Worm (Caenorhabditis elegans) whole organism, mixed stage, embryonic: ENCODE data around the gene nspc-15.

Source experiments
- blmp-1 ChIP-seq: fragments of 150-350 bp; optimal IDR thresholded peaks from 2 replicates; lab custom pipeline; 2014; ENCODE audit warnings: missing biosample characterization, missing genetic modification characterization
- lin-13 ChIP-seq: fragments of 150-350 bp; optimal IDR thresholded peaks from 2 replicates; lab custom pipeline; 2014; ENCODE audit warnings: missing biosample characterization, missing genetic modification characterization
- lsy-2 ChIP-seq: fragments of 150-350 bp; optimal IDR thresholded peaks from 2 replicates; lab custom pipeline; 2014; ENCODE audit warnings: missing biosample characterization, missing genetic modification characterization
- nhr-237 ChIP-seq: fragments of 150-350 bp; optimal IDR thresholded peaks from 2 replicates; lab custom pipeline; 2014; ENCODE audit warnings: missing biosample characterization, missing genetic modification characterization
- pha-4 ChIP-seq: fragments of 150-350 bp; optimal IDR thresholded peaks from 2 replicates; lab custom pipeline; 2018; ENCODE audit warnings: missing biosample characterization, missing genetic modification reagents, missing genetic modification characterization
- unc-39 ChIP-seq: fragments of 150-350 bp; optimal IDR thresholded peaks from 2 replicates; lab custom pipeline; 2014; ENCODE audit warnings: missing biosample characterization, missing genetic modification characterization
- unc-62 ChIP-seq: fragments of 150-350 bp; optimal IDR thresholded peaks from 2 replicates; lab custom pipeline; 2014; ENCODE audit warnings: missing biosample characterization, missing genetic modification reagents, missing genetic modification characterization

DNA sequence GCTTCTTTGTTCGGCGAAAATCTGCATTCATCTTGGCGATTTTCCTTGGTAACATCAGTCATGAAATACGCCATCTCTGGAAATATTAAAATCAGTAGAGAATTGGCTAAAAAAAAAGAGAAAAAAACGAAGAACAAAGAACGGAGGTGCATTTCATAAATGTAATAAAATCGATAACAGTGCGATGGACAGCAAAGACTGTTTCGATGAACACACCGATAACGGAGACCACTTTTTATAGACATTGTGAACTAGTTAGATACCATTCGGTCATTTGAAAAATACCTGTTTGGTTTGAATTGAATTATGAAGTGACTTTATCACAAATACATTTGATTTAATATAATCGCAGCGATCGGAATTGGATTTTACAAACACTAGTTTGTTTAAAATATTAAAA lies 7.7 kb upstream of the nspc-15 start, which contains the start of gene F42F12.4:
- TF ChIP-seq unc-62 (GFP tag; lab: Kevin White, UChicago) (no peak), lsy-2 (no peak), nhr-237 (tag; lab: Kevin White, UChicago) (no peak), blmp-1 (tag; lab: Kevin White, UChicago) (no peak), pha-4 (no peak), lin-13 (tag; lab: Kevin White, UChicago) (no peak), unc-39 (tag; lab: Kevin White, UChicago) (no peak)
